Fruit fly (Drosophila melanogaster): ENCODE data around the gene CG32373.

- TF ChIP-seq lola (GFP tag; optimal IDR thresholded peaks at IDR 0.05) (no peak), tai (GFP tag; optimal IDR thresholded peaks at IDR 0.05) (no peak), h (GFP tag; optimal IDR thresholded peaks at IDR 0.05) (no peak), foxo (GFP tag; optimal IDR thresholded peaks at IDR 0.05) (no peak), Dfd (GFP tag; optimal IDR thresholded peaks at IDR 0.05) (no peak), Hr83 (GFP tag; optimal IDR thresholded peaks at IDR 0.05; ENCODE audit: poor library complexity, severe bottlenecking) (no peak)
These were observed 8.9 kb upstream of the CG32373 start, which contains the start of gene CG7506 for dm6 chr3L:7641467-7641866.

Data from whole organism, wandering third instar larva.